Fruit fly (Drosophila melanogaster): ENCODE results near the gene Ge-1.

The Ge-1 gene

dm6 chr2L:11061155-11061554 is 39.5 kb downstream of the Ge-1 start (continued):
- TF ChIP-seq dmrt11E (tag; optimal IDR thresholded peaks at IDR 0.05) = no peak
- no peak for TF ChIP-seq CG8290 (GFP tag; optimal IDR thresholded peaks at IDR 0.05)
- TF ChIP-seq CG8290 (tag; optimal IDR thresholded peaks at IDR 0.05) = peak in 1 of 2 experiments; percentile 8
- TF ChIP-seq Scr (GFP tag; IDR thresholded peaks at IDR 0.05; ENCODE audit: partially characterized antibody) = no peak
- no peak for TF ChIP-seq Hey (tag; optimal IDR thresholded peaks at IDR 0.05)
- no peak for TF ChIP-seq CG16813 (GFP tag; IDR thresholded peaks at IDR 0.05; ENCODE audit: partially characterized antibody)
- TF ChIP-seq lab (GFP tag; optimal IDR thresholded peaks at IDR 0.05) = peak; percentile 10
- TF ChIP-seq nau (GFP tag; optimal IDR thresholded peaks at IDR 0.05) = no peak
- no peak for TF ChIP-seq schlank (tag; optimal IDR thresholded peaks at IDR 0.05)
- no peak for TF ChIP-seq odd (GFP tag; optimal IDR thresholded peaks at IDR 0.05)
- TF ChIP-seq Med (GFP tag) = peak; percentile 64
- no peak for TF ChIP-seq CG3847 (GFP tag; IDR thresholded peaks at IDR 0.05)
- peak; percentile 95 for TF ChIP-seq Deaf1 (tag; optimal IDR thresholded peaks at IDR 0.05)
- TF ChIP-seq wdn (GFP tag; IDR thresholded peaks at IDR 0.05) = no peak
- no peak for TF ChIP-seq sc (optimal IDR thresholded peaks at IDR 0.05)
- TF ChIP-seq sc (GFP tag; optimal IDR thresholded peaks at IDR 0.05) = no peak
- TF ChIP-seq sd (tag; optimal IDR thresholded peaks at IDR 0.05) = peak; percentile 32
- TF ChIP-seq CG16863 (GFP tag; optimal IDR thresholded peaks at IDR 0.05) = no peak
- TF ChIP-seq Vsx1 (GFP tag; optimal IDR thresholded peaks at IDR 0.05) = no peak
- TF ChIP-seq NC2α (GFP tag; optimal IDR thresholded peaks at IDR 0.05) = no peak
- no peak for TF ChIP-seq MBD-R2 (GFP tag; IDR thresholded peaks at IDR 0.05)
- TF ChIP-seq CG12071 (GFP tag; optimal IDR thresholded peaks at IDR 0.05) = no peak
- no peak for TF ChIP-seq CG1233 (GFP tag; optimal IDR thresholded peaks at IDR 0.05)
- peak; percentile 28 for TF ChIP-seq ftz-f1 (GFP tag; optimal IDR thresholded peaks at IDR 0.05)
- TF ChIP-seq Abd-B (GFP tag; optimal IDR thresholded peaks at IDR 0.05) = no peak
- no peak for TF ChIP-seq Spps (tag; optimal IDR thresholded peaks at IDR 0.05)
- TF ChIP-seq CG10543 (GFP tag; optimal IDR thresholded peaks at IDR 0.05) = peak; percentile 9
- TF ChIP-seq CG14441 (GFP tag; IDR thresholded peaks at IDR 0.05) = no peak
- TF ChIP-seq Neu2 (GFP tag; optimal IDR thresholded peaks at IDR 0.05; ENCODE audit: borderline replicate concordance) = no peak
- TF ChIP-seq CG2120 (GFP tag; optimal IDR thresholded peaks at IDR 0.05) = no peak
- TF ChIP-seq Trl (optimal IDR thresholded peaks at IDR 0.05) = no peak
- TF ChIP-seq Trl (GFP tag; optimal IDR thresholded peaks at IDR 0.05) = no peak
- 0 out of 3 replicates have a peak, but pooled peaks have one; percentile 81 for TF ChIP-seq CG2199 (GFP tag; IDR thresholded peaks at IDR 0.05)
- no peak for TF ChIP-seq pita (GFP tag; optimal IDR thresholded peaks at IDR 0.05)
- no peak for TF ChIP-seq CG10366 (GFP tag; IDR thresholded peaks at IDR 0.05)
- no peak for TF ChIP-seq gfzf (GFP tag; optimal IDR thresholded peaks at IDR 0.05)
- no peak for TF ChIP-seq grn (GFP tag; optimal IDR thresholded peaks at IDR 0.05)
- TF ChIP-seq CG13624 (GFP tag; optimal IDR thresholded peaks at IDR 0.05) = no peak
- TF ChIP-seq crp (GFP tag; optimal IDR thresholded peaks at IDR 0.05) = no peak
- TF ChIP-seq cwo (GFP tag; optimal IDR thresholded peaks at IDR 0.05) = no peak
- TF ChIP-seq YL-1 (GFP tag; optimal IDR thresholded peaks at IDR 0.05) = no peak
- no peak for TF ChIP-seq CG10565 (GFP tag; optimal IDR thresholded peaks at IDR 0.05)
- TF ChIP-seq CG7928 (GFP tag; optimal IDR thresholded peaks at IDR 0.05) = no peak
- TF ChIP-seq CG11085 (GFP tag; IDR thresholded peaks at IDR 0.05) = no peak
- no peak for TF ChIP-seq chm (GFP tag; IDR thresholded peaks at IDR 0.05)
- peak; percentile 1 for TF ChIP-seq sug (tag; optimal IDR thresholded peaks at IDR 0.05)
- peak; percentile 67; the same call in 2 of the 3 replicates for TF ChIP-seq sr (GFP tag; IDR thresholded peaks at IDR 0.05)
- TF ChIP-seq fu2 (GFP tag; optimal IDR thresholded peaks at IDR 0.05) = no peak
- TF ChIP-seq CG10321 (GFP tag; IDR thresholded peaks at IDR 0.05) = no peak
- no peak for TF ChIP-seq amos (GFP tag; IDR thresholded peaks at IDR 0.05; ENCODE audit: partially characterized antibody)
- no peak for TF ChIP-seq CG13775 (GFP tag; optimal IDR thresholded peaks at IDR 0.05)
- no peak for TF ChIP-seq Nf-YC (tag; optimal IDR thresholded peaks at IDR 0.05)

All from whole organism, embryonic.